Worm (Caenorhabditis elegans) whole organism, L4 larva: ENCODE measurements around the gene ZK632.12.
A peak's percentile ranks its signal among the peaks of the same experiment; 100 is the strongest.

Experiments used
- F44E2.7 ChIP-seq: fragments of 200-800 bp; sonication (Bioruptor generic); IDR thresholded peaks from 2 replicates; pipeline ENCODE4 v2.1.2; 2022; ENCODE audit warnings: missing genetic modification characterization, missing compliant biosample characterization
- F49E8.2 ChIP-seq: sonication (generic microtip); optimal IDR thresholded peaks from 2 replicates; lab custom pipeline; 2016; ENCODE audit warnings: missing compliant biosample characterization, mild to moderate bottlenecking, missing genetic modification characterization, borderline replicate concordance
- Y5F2A.4 ChIP-seq: fragments of 200-800 bp; sonication (Bioruptor generic); optimal IDR thresholded peaks from 2 replicates; lab custom pipeline; 2018; ENCODE audit warnings: mild to moderate bottlenecking, missing genetic modification characterization, missing compliant biosample characterization
- Y75B8A.6 ChIP-seq: fragments of 200-800 bp; sonication (Bioruptor generic); IDR thresholded peaks from 2 replicates; pipeline ENCODE4 v1.3.6; 2022; ENCODE audit warnings: missing genetic modification reagents, missing genetic modification characterization, missing compliant biosample characterization
- ZK337.2 ChIP-seq: fragments of 200-800 bp; sonication (Bioruptor generic); IDR thresholded peaks from 2 replicates; pipeline ENCODE4 v1.3.6; 2022; ENCODE audit warnings: missing genetic modification reagents, missing genetic modification characterization, missing compliant biosample characterization
- aly-2 ChIP-seq: sonication (generic microtip); optimal IDR thresholded peaks from 2 replicates; lab custom pipeline; 2018; ENCODE audit warnings: missing biosample characterization, missing genetic modification characterization
- ceh-44 ChIP-seq: fragments of 200-800 bp; sonication (Bioruptor generic); IDR thresholded peaks from 2 replicates; pipeline ENCODE4 v1.3.6; 2022; ENCODE audit warnings: missing genetic modification reagents, missing genetic modification characterization, missing compliant biosample characterization
- cey-2 ChIP-seq: sonication (generic microtip); optimal IDR thresholded peaks from 3 replicates; lab custom pipeline; 2017; ENCODE audit warnings: missing genetic modification characterization, mild to moderate bottlenecking, missing compliant biosample characterization, antibody characterized with exemption, borderline replicate concordance; ENCODE audit not compliant: insufficient read depth
- daf-12 ChIP-seq: fragments of 150-350 bp; optimal IDR thresholded peaks from 2 replicates; lab custom pipeline; 2014; ENCODE audit warnings: missing biosample characterization, missing genetic modification reagents, missing genetic modification characterization
- daf-16 ChIP-seq, 3 experiments: sonication (generic microtip); optimal IDR thresholded peaks; 2 replicates each; lab custom pipeline; 2016 to 2017; ENCODE audit warnings: missing genetic modification characterization in 3 of 3, missing genetic modification reagents in 3 of 3, mild to moderate bottlenecking in 2 of 3, missing compliant biosample characterization in 2 of 3, missing biosample characterization in 1 of 3, moderate library complexity in 1 of 3
- dmd-6 ChIP-seq: fragments of 200-800 bp; sonication (Bioruptor generic); IDR thresholded peaks from 2 replicates; pipeline ENCODE4 v1.3.6; 2022; ENCODE audit warnings: missing genetic modification reagents, missing genetic modification characterization, missing compliant biosample characterization
- dmd-9 ChIP-seq: fragments of 200-800 bp; sonication (Bioruptor generic); IDR thresholded peaks from 2 replicates; pipeline ENCODE4 v1.3.6; 2022; ENCODE audit warnings: missing genetic modification reagents, missing genetic modification characterization, missing compliant biosample characterization
- dpl-1 ChIP-seq: fragments of 150-350 bp; optimal IDR thresholded peaks from 2 replicates; lab custom pipeline; 2014; ENCODE audit warnings: missing biosample characterization, missing genetic modification reagents, missing genetic modification characterization
- duxl-1 ChIP-seq: sonication (generic microtip); optimal IDR thresholded peaks from 2 replicates; lab custom pipeline; 2016; ENCODE audit warnings: mild to moderate bottlenecking, missing genetic modification characterization, moderate library complexity, missing compliant biosample characterization; ENCODE audit not compliant: poor library complexity
- dve-1 ChIP-seq: sonication (generic microtip); optimal IDR thresholded peaks from 2 replicates; lab custom pipeline; 2017; ENCODE audit warnings: antibody characterized with exemption, mild to moderate bottlenecking, missing genetic modification characterization, missing compliant biosample characterization; ENCODE audit not compliant: insufficient read depth
- egl-27 ChIP-seq: sonication (generic microtip); optimal IDR thresholded peaks from 3 replicates; lab custom pipeline; 2017; ENCODE audit warnings: missing biosample characterization, missing genetic modification reagents, missing genetic modification characterization
- egl-43 ChIP-seq: fragments of 200-800 bp; sonication (Bioruptor generic); IDR thresholded peaks from 2 replicates; pipeline ENCODE4 v1.3.6; 2022; ENCODE audit warnings: missing genetic modification reagents, missing genetic modification characterization, missing compliant biosample characterization
- fkh-10 ChIP-seq: fragments of 150-350 bp; optimal IDR thresholded peaks from 2 replicates; lab custom pipeline; 2014; ENCODE audit warnings: missing biosample characterization, missing genetic modification reagents, missing genetic modification characterization
- gei-8 ChIP-seq: fragments of 200-800 bp; sonication (Bioruptor generic); optimal IDR thresholded peaks from 2 replicates; lab custom pipeline; 2018; ENCODE audit warnings: mild to moderate bottlenecking, missing genetic modification characterization, missing compliant biosample characterization
- hlh-11 ChIP-seq: fragments of 200-800 bp; sonication (Bioruptor generic); optimal IDR thresholded peaks from 2 replicates; lab custom pipeline; 2018; ENCODE audit warnings: mild to moderate bottlenecking, missing genetic modification characterization, missing compliant biosample characterization
- lin-38 ChIP-seq: fragments of 200-800 bp; sonication (Bioruptor generic); IDR thresholded peaks from 2 replicates; pipeline ENCODE4 v1.3.6; 2022; ENCODE audit warnings: missing genetic modification reagents, missing genetic modification characterization, missing compliant biosample characterization
- lin-39 ChIP-seq: fragments of 150-350 bp; optimal IDR thresholded peaks from 2 replicates; lab custom pipeline; 2014; ENCODE audit warnings: missing biosample characterization, missing genetic modification reagents, missing genetic modification characterization
- mxl-2 ChIP-seq: fragments of 200-800 bp; sonication (Bioruptor generic); conservative IDR thresholded peaks from 2 replicates; pipeline ENCODE4 v1.3.6; 2022; ENCODE audit warnings: missing genetic modification reagents, missing genetic modification characterization, missing compliant biosample characterization
- nhr-11 ChIP-seq: fragments of 150-350 bp; optimal IDR thresholded peaks from 2 replicates; lab custom pipeline; 2014; ENCODE audit warnings: missing biosample characterization, missing genetic modification characterization
- nhr-111 ChIP-seq: fragments of 200-800 bp; sonication (Bioruptor generic); optimal IDR thresholded peaks from 2 replicates; lab custom pipeline; 2018; ENCODE audit warnings: mild to moderate bottlenecking, missing genetic modification characterization, missing compliant biosample characterization
- nhr-237 ChIP-seq: sonication (generic microtip); optimal IDR thresholded peaks from 2 replicates; lab custom pipeline; 2017; ENCODE audit warnings: missing biosample characterization, missing genetic modification characterization
- nhr-28 ChIP-seq: fragments of 150-350 bp; optimal IDR thresholded peaks from 2 replicates; lab custom pipeline; 2014; ENCODE audit warnings: missing biosample characterization, missing genetic modification characterization
- nhr-41 ChIP-seq: fragments of 200-800 bp; sonication (Bioruptor generic); IDR thresholded peaks from 2 replicates; pipeline ENCODE4 v1.3.6; 2022; ENCODE audit warnings: missing genetic modification reagents, missing genetic modification characterization, missing compliant biosample characterization
- nhr-48 ChIP-seq: sonication (generic microtip); optimal IDR thresholded peaks from 2 replicates; lab custom pipeline; 2016; ENCODE audit warnings: mild to moderate bottlenecking, missing genetic modification characterization, missing compliant biosample characterization
- pqm-1 ChIP-seq: sonication (generic microtip); optimal IDR thresholded peaks from 2 replicates; lab custom pipeline; 2017; ENCODE audit warnings: missing biosample characterization, missing genetic modification characterization
- saeg-2 ChIP-seq: fragments of 200-800 bp; sonication (Bioruptor generic); IDR thresholded peaks from 2 replicates; pipeline ENCODE4 v1.3.6; 2022; ENCODE audit warnings: missing genetic modification reagents, missing genetic modification characterization, missing compliant biosample characterization
- skn-1 ChIP-seq: fragments of 150-350 bp; optimal IDR thresholded peaks from 2 replicates; lab custom pipeline; 2014; ENCODE audit warnings: missing biosample characterization, missing genetic modification characterization
- snpc-1.2 ChIP-seq: fragments of 200-800 bp; sonication (Bioruptor generic); IDR thresholded peaks from 2 replicates; pipeline ENCODE4 v1.3.6; 2022; ENCODE audit warnings: missing genetic modification reagents, missing genetic modification characterization, missing compliant biosample characterization
- spr-3 ChIP-seq: fragments of 200-800 bp; sonication (Bioruptor generic); optimal IDR thresholded peaks from 2 replicates; lab custom pipeline; 2018; ENCODE audit warnings: mild to moderate bottlenecking, missing genetic modification characterization, missing compliant biosample characterization
- tag-97 ChIP-seq: fragments of 200-800 bp; sonication (Bioruptor generic); IDR thresholded peaks from 2 replicates; pipeline ENCODE4 v1.3.6; 2022; ENCODE audit warnings: missing genetic modification characterization, missing compliant biosample characterization
- tra-1 ChIP-seq: fragments of 200-800 bp; sonication (Bioruptor generic); IDR thresholded peaks from 2 replicates; pipeline ENCODE4 v1.3.6; 2022; ENCODE audit warnings: missing genetic modification reagents, missing genetic modification characterization, missing compliant biosample characterization
- unc-62 ChIP-seq, 3 experiments: fragments of 150-350 bp in 1 of 3; sonication (generic microtip); optimal IDR thresholded peaks in 2 of 3; peaks in 1 of 3; 1 replicate in 1 of 3; 2 replicates in 2 of 3; lab custom pipeline; 2014 to 2017; ENCODE audit warnings: missing biosample characterization in 3 of 3, missing genetic modification characterization in 3 of 3, missing genetic modification reagents in 3 of 3, missing genotype in 1 of 3
- zip-2 ChIP-seq: fragments of 150-350 bp; optimal IDR thresholded peaks from 2 replicates; lab custom pipeline; 2014; ENCODE audit warnings: missing biosample characterization, missing genetic modification characterization

The ZK632.12 gene

DNA sequence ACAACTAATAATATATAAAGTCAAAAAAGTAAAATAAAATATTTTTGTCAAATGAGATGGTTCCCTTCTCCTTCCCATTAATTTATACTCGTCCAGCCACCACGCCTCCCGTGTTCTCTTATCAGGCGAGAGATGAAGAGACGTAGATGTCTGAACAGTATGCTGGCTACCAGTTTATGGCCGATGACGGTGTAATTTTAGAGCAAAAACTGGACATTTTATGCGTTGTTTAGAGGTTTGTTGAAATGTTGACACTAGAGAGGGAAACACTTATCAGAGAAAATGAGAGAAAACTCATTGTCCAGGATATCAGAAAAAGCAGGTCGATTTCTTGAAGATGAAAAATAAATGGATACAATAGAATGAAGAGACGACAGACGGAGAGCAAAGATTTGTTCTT, 26.5 kb downstream of the ZK632.12 start (continued):
- TF ChIP-seq nhr-11 (tag; lab: Kevin White, UChicago) (peak; percentile 15), egl-43 (GFP tag; lab: Robert Waterston, UW) (no peak), lin-38 (GFP tag; lab: Robert Waterston, UW) (no peak), saeg-2 (GFP tag; lab: Robert Waterston, UW) (no peak), duxl-1 (tag; lab: Kevin White, UChicago) (no peak), dmd-6 (GFP tag; lab: Robert Waterston, UW) (peak; percentile 57), mxl-2 (no peak), cey-2 (tag; lab: Kevin White, UChicago) (no peak), daf-12 (no peak), pqm-1 (peak; percentile 8), hlh-11 (tag; lab: Kevin White, UChicago) (peak; percentile 54), skn-1 (tag; lab: Kevin White, UChicago) (no peak), ZK337.2 (GFP tag; lab: Robert Waterston, UW) (no peak)

DNA sequence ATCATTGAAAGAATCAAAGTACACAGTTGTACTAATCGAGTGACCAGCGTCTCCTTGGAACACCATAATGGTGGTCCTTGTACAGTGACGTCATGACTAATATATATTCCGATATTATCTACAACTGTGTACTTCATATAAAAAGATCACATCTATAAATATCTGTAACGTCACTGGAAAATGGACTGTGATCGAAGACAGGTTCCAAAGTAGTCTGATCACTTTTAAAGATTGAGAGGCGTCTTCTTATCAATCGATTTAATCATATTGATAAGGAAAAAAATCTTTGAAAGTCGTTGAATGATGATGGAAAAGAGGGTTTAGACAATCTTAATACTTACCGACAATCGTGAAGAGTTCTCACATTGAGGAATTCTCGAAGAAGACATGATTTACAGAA, 27.5 kb downstream of the ZK632.12 start:
- no peak for TF ChIP-seq ZK337.2 (GFP tag; lab: Robert Waterston, UW)
- TF ChIP-seq snpc-1.2 = no peak
- TF ChIP-seq aly-2 (tag; lab: Kevin White, UChicago) = no peak
- peak; percentile 12; the same call in 1 of the 2 replicates for TF ChIP-seq dmd-6 (GFP tag; lab: Robert Waterston, UW)
- no peak for TF ChIP-seq daf-16 (GFP tag; optimal IDR thresholded peaks at IDR 0.05; lab: Kevin White, UChicago)
- TF ChIP-seq daf-16 (tag; optimal IDR thresholded peaks at IDR 0.05; lab: Kevin White, UChicago) = peak; percentile 36
- TF ChIP-seq hlh-11 (tag; lab: Kevin White, UChicago) = peak; percentile 27
- peak; percentile 61 for TF ChIP-seq dve-1 (tag; lab: Kevin White, UChicago)
- TF ChIP-seq spr-3 (GFP tag; lab: Kevin White, UChicago) = no peak
- no peak for TF ChIP-seq daf-12
- TF ChIP-seq pqm-1 = peak; percentile 38
- no peak for TF ChIP-seq cey-2 (tag; lab: Kevin White, UChicago)
- peak in 1 of 2 experiments; percentile 38 for TF ChIP-seq unc-62 (GFP tag; optimal IDR thresholded peaks at IDR 0.05 in 1 of 2; lab: Kevin White, UChicago)
- TF ChIP-seq unc-62 (tag; optimal IDR thresholded peaks at IDR 0.05; lab: Kevin White, UChicago) = no peak
- TF ChIP-seq nhr-48 (tag; lab: Kevin White, UChicago) = peak; percentile 32
- no peak for TF ChIP-seq nhr-237

DNA sequence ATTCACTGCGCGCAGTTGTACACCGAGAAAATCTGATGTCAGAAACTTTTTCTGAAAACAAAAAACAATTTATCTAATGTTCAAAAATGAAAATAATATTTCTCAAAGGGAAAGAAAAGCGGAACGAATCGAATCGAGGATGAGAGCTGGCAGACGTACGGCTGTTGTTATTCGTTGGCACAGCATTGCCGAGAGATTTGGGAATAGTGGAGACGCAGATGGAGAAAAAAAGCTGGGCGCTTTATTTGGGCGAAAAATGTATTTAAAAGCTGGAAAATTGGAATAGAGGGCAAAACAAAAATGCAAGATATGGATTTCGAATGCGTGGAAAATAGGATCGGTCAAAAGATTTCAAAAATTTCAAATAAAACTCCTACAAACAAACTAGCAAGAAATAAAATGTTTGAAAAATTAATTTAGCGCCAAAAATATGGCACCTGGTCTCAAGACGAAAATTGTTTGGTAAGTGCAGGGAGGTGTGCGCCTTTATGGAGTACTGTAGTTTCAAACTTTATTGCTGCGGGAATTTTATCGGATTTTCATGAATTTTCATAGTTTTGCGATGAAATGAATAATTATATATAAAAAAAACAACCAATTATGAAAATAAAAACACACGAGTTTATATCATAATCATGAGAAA, 28.7 kb downstream of the ZK632.12 start, which contains the start of gene gpdh-2:
Gene gpdh-2, minus strand, starts transcription at position 51 of the 643 bp plus-strand sequence.
- TF ChIP-seq nhr-41 = no peak
- no peak for TF ChIP-seq dpl-1
- TF ChIP-seq Y5F2A.4 = no peak
- peak in 1 of 2 experiments; percentile 81 for TF ChIP-seq daf-16 (GFP tag; optimal IDR thresholded peaks at IDR 0.05; lab: Kevin White, UChicago)
- no peak for TF ChIP-seq daf-16 (tag; optimal IDR thresholded peaks at IDR 0.05; lab: Kevin White, UChicago)
- TF ChIP-seq cey-2 (tag; lab: Kevin White, UChicago) = no peak
- TF ChIP-seq, all 104 proteins: peak for 1

DNA sequence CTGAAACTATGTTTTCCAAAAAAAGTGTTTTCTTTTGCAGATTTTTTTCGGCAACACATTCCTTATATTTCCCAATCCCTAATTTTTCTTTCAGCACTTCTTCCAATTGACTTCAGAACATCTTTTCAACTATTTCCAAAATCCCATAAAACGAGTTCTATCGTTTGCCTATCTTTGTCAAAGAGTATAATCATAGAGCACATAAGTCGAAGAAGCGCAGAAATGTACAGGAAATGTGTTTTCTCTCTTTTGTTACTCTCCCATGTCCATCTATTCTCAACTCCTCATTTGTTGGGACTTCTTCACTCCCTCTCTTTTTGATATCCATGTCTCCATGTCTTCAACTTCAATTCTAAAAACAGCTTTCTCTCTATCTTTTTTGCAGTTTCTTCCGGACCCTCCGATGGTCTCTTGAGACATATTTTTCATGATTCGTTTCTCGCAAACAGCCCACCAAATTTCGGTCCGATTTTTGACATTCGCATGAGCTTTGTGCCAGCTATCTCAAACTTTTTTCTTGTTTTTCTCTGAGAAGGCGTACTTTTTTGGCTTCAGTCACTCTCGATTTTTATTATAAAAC, 29.7 kb downstream of the ZK632.12 start, which contains the start of gene twk-48:
Gene twk-48, plus strand, starts transcription at position 530 of the 580 bp plus-strand sequence.
- TF ChIP-seq nhr-28 (no peak), dmd-9 (no peak), dve-1 (tag; lab: Kevin White, UChicago) (no peak), unc-62 (GFP tag; optimal IDR thresholded peaks at IDR 0.05 in 1 of 2; lab: Kevin White, UChicago) (peak in 1 of 2 experiments; percentile 85), unc-62 (tag; optimal IDR thresholded peaks at IDR 0.05; lab: Kevin White, UChicago) (no peak), tra-1 (no peak), ceh-44 (GFP tag; lab: Robert Waterston, UW) (no peak), zip-2 (no peak), dmd-6 (GFP tag; lab: Robert Waterston, UW) (no peak), Y75B8A.6 (no peak), gei-8 (GFP tag; lab: Kevin White, UChicago) (no peak), nhr-111 (GFP tag; lab: Kevin White, UChicago) (no peak), F44E2.7 (no peak), skn-1 (tag; lab: Kevin White, UChicago) (no peak), lin-39 (tag; lab: Kevin White, UChicago) (peak; percentile 7), fkh-10 (GFP tag; lab: Kevin White, UChicago) (peak; percentile 34), lin-38 (GFP tag; lab: Robert Waterston, UW) (no peak), pqm-1 (no peak), tag-97 (no peak), egl-27 (tag; lab: Kevin White, UChicago) (no peak), F49E8.2 (tag; lab: Kevin White, UChicago) (no peak), ZK337.2 (GFP tag; lab: Robert Waterston, UW) (no peak), egl-43 (GFP tag; lab: Robert Waterston, UW) (no peak)
